Worm (Caenorhabditis elegans) whole organism, L4/young adult: Measurements from ENCODE around the gene C05G5.3.

Experiments used
- W03F9.2 ChIP-seq: fragments of 150-350 bp; optimal IDR thresholded peaks from 2 replicates; lab custom pipeline; 2014; ENCODE audit warnings: missing biosample characterization, missing genetic modification characterization
- dao-5 ChIP-seq: sonication (generic microtip); optimal IDR thresholded peaks from 2 replicates; lab custom pipeline; 2016; ENCODE audit warnings: missing genotype, missing genetic modification characterization, moderate library complexity, missing compliant biosample characterization
- him-1 ChIP-seq: sonication (generic microtip); optimal IDR thresholded peaks from 2 replicates; lab custom pipeline; 2016; ENCODE audit warnings: missing genotype, missing genetic modification reagents, missing genetic modification characterization, missing compliant biosample characterization

Gene C05G5.3

ce11 chrX:14711168-14711629, 40.6 kb downstream of the C05G5.3 start, which contains the start of gene atrn-1:
atrn-1 (plus strand) TSS chrX:14711579.
- TF ChIP-seq W03F9.2 (tag; lab: Kevin White, UChicago) (no peak), dao-5 (tag; lab: Kevin White, UChicago) (no peak), him-1 (no peak)

DNA sequence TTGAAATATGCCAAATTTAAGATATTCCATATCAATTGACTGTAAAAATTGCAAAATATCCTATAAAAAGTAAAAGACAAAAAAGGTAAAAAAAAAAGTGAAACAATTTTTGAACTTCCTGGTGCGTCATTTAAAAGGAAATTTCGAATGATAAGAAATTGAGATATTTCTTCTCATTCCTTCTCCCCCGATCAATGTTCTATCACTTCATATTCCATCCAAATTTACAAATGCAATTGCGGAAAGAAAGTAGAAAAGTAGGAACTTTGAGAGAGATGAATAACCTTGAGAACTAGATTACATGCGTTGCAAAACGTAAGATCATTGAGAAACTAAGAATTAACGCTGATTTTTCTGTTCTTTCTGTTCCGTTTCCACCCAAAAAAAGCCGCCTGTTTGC, 42.2 kb downstream of the C05G5.3 start:
- TF ChIP-seq him-1: no peak
- TF ChIP-seq dao-5 (tag; lab: Kevin White, UChicago): no peak
- TF ChIP-seq W03F9.2 (tag; lab: Kevin White, UChicago): no peak

ce11 chrX:14708176-14708642, 43.6 kb downstream of the C05G5.3 start:
- TF ChIP-seq W03F9.2 (tag; lab: Kevin White, UChicago) (peak; percentile 68), him-1 (peak; percentile 93), dao-5 (tag; lab: Kevin White, UChicago) (peak; percentile 30)

DNA sequence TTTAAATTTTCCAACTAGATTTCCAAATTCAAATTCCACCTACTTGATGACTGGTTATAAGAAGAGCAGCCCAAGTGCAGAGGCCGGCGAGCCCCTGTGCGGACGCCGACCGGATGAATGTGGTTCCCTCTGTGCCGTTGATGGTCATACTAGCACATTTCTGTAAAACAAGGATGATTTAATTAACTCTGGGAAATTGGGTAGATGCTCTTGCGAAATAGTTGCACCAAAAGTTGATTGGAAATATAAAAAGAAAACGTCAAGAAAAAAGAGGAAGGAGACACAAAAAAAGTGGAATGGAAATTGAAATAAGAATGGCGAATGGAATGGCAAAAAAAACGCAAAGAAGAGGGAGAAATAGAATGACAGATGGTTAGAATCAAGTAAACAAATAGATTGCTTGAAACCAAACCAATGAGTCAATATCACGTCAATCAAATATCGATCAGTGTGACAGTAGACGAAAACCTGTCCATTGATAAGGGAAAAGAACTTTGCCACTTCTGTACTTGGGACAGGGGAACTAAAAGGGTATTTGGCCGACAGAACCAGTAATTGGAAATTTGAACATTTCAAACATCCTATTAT, 45.0 kb downstream of the C05G5.3 start, which contains the start of gene tmem-184:
TSS of gene tmem-184 (minus strand) at position 164 of the 588 bp plus-strand sequence.
- TF ChIP-seq W03F9.2 (tag; lab: Kevin White, UChicago): peak; percentile 49
- no peak for TF ChIP-seq him-1

DNA sequence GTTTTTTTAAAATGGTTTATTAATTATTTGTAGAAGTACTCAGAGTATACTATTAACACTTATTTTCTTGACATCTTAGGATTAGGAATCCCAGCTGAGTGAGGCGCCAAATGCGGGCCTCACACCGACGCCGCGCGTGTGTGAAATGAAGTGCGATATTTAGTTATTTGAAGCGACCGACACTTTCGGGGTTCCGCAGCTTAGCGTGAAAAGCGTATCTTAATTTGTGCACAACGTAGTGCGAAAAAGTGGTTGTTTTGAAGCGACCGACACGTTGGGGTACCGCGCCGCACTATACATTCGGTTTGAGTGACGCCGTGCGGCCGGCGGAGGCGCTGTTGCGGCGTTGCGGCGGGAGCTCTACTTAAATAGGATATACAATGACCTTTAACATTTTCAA, 46.9 kb downstream of the C05G5.3 start:
- TF ChIP-seq W03F9.2 (tag; lab: Kevin White, UChicago): no peak
- TF ChIP-seq him-1: no peak
- TF ChIP-seq dao-5 (tag; lab: Kevin White, UChicago): no peak

- no peak for TF ChIP-seq W03F9.2 (tag; lab: Kevin White, UChicago)
Measured at ce11 chrX:14701490-14701889, 50.3 kb downstream of the C05G5.3 start, which contains the start of gene F40E10.5. F40E10.5 (plus strand) TSS chrX:14701790.
